Worm (Caenorhabditis elegans): ENCODE results near the gene dnj-7.

DNA sequence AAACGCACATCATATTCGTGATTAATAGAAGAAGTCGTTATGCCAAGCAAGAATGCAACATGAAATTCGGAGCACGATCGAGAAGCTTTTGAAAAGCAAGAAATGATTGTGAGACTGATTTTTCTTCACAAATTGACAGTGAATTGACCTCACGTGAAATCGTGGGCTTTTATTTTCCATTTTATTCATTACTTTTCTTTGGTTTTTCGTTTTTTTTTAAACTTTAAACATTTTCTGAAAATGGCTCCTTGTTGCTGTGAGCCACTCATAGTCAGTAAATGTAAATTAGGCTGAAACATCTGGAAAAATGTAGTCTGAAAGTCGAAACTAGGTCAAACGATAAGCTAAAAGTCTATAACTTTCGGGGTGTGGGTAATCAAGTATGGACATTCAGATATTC, 10.8 kb downstream of the dnj-7 start, which contains the start of gene C55B6.5:
- TF ChIP-seq lsy-2 (tag; optimal IDR thresholded peaks at IDR 0.05) (no peak), M03D4.4 (tag; optimal IDR thresholded peaks at IDR 0.05) (no peak), unc-62 (GFP tag; optimal IDR thresholded peaks at IDR 0.05) (no peak), nhr-28 (tag; optimal IDR thresholded peaks at IDR 0.05) (no peak), snpc-4 (tag; optimal IDR thresholded peaks at IDR 0.05) (no peak), lin-13 (tag; optimal IDR thresholded peaks at IDR 0.05) (no peak), pha-4 (tag; optimal IDR thresholded peaks at IDR 0.05) (no peak), blmp-1 (tag; optimal IDR thresholded peaks at IDR 0.05) (no peak), nhr-12 (tag; optimal IDR thresholded peaks at IDR 0.05) (no peak)

Data from whole organism, mixed stage, embryonic.